Fruit fly (Drosophila melanogaster): Measurements from ENCODE around the gene RpS3.

The RpS3 gene

DNA sequence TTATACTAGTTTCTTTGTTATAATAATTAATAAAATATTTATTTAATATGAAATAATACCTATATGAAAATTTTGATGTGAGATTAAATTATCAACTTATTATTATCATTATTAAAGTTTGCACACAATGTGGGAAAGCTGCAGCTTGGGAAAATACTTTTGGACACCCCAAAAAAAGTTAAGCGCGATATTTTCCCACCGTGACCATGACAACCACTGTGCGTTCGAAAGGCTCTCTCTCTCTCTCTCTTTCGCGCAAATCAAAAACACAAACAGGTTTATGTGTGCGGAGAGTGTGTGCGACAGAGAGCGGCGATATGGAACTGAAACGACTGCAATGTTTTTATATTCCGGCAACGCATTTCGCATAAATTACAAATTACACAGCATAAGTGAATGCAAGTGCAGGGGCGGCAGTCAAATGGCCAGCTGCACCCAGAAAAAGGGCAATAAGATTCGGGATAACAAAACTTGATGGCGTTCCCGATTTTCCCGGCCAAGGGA lies 11.7 kb upstream of the RpS3 start:
- TF ChIP-seq CTCF (optimal IDR thresholded peaks at IDR 0.05) (no peak), CG8478 (optimal IDR thresholded peaks at IDR 0.05) (no peak)

DNA sequence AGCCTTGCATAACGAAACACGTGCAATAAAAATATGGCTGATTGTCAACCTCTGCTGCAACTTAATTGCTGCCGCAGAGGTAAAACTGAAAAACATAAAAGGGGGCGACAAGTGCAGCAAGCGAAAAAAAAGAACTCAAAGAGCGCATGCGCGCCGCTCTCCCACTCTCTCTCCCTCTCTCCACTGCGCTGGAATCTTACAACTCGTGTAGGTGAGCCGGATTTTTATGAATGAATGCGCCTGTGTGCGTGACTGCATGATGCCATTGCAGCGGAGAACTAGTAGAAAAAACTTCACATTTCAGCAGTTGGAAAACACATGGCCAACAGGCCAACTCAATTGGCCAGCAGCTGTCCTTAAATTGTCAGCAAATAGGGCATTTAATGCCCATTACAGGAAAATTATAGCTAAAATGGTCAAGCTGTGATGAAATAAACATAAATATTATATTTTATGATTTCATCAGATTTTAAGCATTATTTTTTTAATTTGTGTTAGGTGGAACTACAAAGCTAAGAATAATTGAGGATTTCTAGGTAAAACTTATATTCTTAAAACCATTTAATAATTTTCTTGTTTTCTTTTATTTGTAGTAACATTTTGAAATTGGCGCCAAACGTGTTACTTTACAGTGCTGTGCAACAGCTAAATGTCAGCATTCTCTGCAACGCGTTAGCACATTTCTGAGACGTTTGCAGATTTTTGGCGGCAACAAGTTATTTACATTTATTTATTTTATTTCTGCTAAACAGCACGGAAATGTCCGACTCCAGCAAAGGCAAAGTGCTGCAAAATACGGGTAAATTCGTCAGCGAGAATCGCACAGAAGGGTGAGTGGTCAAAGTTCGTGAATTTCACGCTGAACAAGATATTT lies 10.9 kb upstream of the RpS3 start, which contains the start of gene PolE1:
Gene PolE1 (plus strand): TSS at position 697 of the 874 bp plus-strand sequence.
- TF ChIP-seq CG8478 (optimal IDR thresholded peaks at IDR 0.05), result no peak
- no peak for TF ChIP-seq CTCF (optimal IDR thresholded peaks at IDR 0.05)

dm6 chr3R:23355829-23356738 lies 2.5 kb upstream of the RpS3 start, which contains the start of the genes ATPsynCF6 and Sec13:
Gene ATPsynCF6 (minus strand): TSS chr3R:23356064.
Gene Sec13 (plus strand): TSS chr3R:23356278.
- TF ChIP-seq CTCF (optimal IDR thresholded peaks at IDR 0.05), result no peak
- no peak for TF ChIP-seq CG8478 (optimal IDR thresholded peaks at IDR 0.05)

- TF ChIP-seq CG8478 (optimal IDR thresholded peaks at IDR 0.05) (no peak), CTCF (optimal IDR thresholded peaks at IDR 0.05) (no peak)
Measured at dm6 chr3R:23356920-23357386, 1.7 kb upstream of the RpS3 start.

dm6 chr3R:23359420-23359819 lies 808 bp downstream of the RpS3 start:
- no peak for TF ChIP-seq CG8478 (optimal IDR thresholded peaks at IDR 0.05)
- TF ChIP-seq CTCF (optimal IDR thresholded peaks at IDR 0.05), result no peak

dm6 chr3R:23360356-23360755 lies 1.7 kb downstream of the RpS3 start:
- TF ChIP-seq CG8478 (optimal IDR thresholded peaks at IDR 0.05) (peak; percentile 37), CTCF (optimal IDR thresholded peaks at IDR 0.05) (no peak)

DNA sequence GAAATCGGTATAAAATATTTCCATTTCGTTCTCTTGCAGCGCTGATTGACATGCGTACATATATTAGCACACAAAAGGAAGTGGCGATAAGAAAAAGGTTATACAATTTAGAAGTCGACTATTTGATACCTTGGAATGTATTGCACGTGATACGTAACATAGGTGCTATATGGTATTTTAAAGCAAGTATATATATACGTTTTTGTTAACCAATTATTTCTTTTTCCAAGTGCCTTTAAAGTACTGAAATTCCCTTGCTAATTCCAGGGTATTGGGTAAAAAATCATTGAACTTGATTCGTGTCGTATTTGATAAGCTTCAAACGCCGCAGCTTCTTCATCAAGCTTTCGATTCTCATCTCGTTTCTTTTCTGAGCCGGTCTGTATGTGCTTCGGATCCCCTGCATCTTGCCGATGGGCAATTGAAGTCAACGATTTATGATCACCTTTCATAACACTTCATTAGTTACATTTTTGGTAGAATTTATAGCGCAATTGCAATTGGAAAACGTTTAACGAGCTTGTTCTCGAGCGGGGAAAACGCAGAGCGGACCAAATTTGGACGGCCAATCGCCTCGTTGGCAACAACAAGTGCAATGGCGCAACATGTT lies 5.0 kb downstream of the RpS3 start, which contains the start of gene CG4408:
Gene CG4408 (minus strand): TSS at position 60 of the 610 bp plus-strand sequence.
- TF ChIP-seq CTCF (optimal IDR thresholded peaks at IDR 0.05), result no peak
- no peak for TF ChIP-seq CG8478 (optimal IDR thresholded peaks at IDR 0.05)

DNA sequence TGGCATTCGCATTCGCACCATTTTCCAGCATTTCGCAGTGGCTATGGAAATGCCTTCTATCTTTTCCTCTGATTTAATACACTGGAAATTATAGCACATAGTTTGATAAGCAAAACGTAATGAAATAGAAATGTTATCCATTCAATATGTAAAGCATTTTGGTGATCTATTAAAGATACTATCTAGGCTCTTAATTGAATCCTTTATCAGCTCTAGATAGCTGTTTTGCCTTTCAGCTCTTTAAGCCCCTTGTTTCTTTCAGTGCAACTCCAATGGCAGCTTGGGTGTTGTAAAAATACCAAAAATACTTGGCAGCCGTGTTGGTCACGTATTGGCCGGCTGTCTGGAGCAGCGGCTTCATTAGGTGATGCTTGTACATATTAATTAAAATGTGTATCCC lies 6.4 kb downstream of the RpS3 start:
- TF ChIP-seq CG8478 (optimal IDR thresholded peaks at IDR 0.05) (no peak), CTCF (optimal IDR thresholded peaks at IDR 0.05) (no peak)

dm6 chr3R:23367540-23367939 lies 8.9 kb downstream of the RpS3 start:
- no peak for TF ChIP-seq CTCF (optimal IDR thresholded peaks at IDR 0.05)
- TF ChIP-seq CG8478 (optimal IDR thresholded peaks at IDR 0.05), result no peak

- no peak for TF ChIP-seq CTCF (optimal IDR thresholded peaks at IDR 0.05)
- TF ChIP-seq CG8478 (optimal IDR thresholded peaks at IDR 0.05), result no peak
Measured at dm6 chr3R:23368235-23368634, 9.6 kb downstream of the RpS3 start.

- TF ChIP-seq CG8478 (optimal IDR thresholded peaks at IDR 0.05) (no peak), CTCF (optimal IDR thresholded peaks at IDR 0.05) (no peak)
Measured at dm6 chr3R:23372624-23373023, 14.0 kb downstream of the RpS3 start, which contains the start of gene CG42827. Gene CG42827 (plus strand): TSS chr3R:23372924.

DNA sequence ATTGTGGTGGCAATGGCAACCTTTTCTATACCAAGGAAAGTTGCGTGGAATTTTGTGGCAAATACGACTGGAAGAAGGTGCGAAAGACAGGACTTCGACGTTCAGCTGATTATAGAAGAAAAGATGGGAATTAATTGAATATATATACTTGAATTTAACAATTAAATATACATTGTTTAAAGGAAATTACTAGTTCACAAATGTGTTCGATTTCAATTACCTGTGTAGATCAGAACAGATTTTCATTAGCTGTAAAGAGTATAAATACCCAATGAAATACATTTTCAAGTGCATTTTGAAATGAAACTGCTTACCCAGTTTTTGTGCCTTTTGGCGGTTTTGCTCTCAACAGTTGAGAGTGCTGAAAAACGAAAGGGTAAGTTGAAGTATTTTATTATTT lies 14.8 kb downstream of the RpS3 start, which contains the start of gene CG42828:
Gene CG42828 (plus strand): TSS at position 301 of the 400 bp plus-strand sequence.
- TF ChIP-seq CG8478 (optimal IDR thresholded peaks at IDR 0.05) (no peak), CTCF (optimal IDR thresholded peaks at IDR 0.05) (no peak)

dm6 chr3R:23374290-23374689 lies 15.7 kb downstream of the RpS3 start:
- TF ChIP-seq CG8478 (optimal IDR thresholded peaks at IDR 0.05) (no peak), CTCF (optimal IDR thresholded peaks at IDR 0.05) (no peak)

dm6 chr3R:23377288-23377687 lies 18.7 kb downstream of the RpS3 start:
- TF ChIP-seq CTCF (optimal IDR thresholded peaks at IDR 0.05) (no peak), CG8478 (optimal IDR thresholded peaks at IDR 0.05) (no peak)

Measured in S2 (cell line).